Worm (Caenorhabditis elegans) whole organism, L1 larva: Measurements from ENCODE around the gene let-711.

Experiments
- C04F5.9 ChIP-seq: sonication (generic microtip); optimal IDR thresholded peaks from 2 replicates; lab custom pipeline; 2016; ENCODE audit warnings: missing genetic modification characterization, missing compliant biosample characterization
- C16A3.4 ChIP-seq: fragments of 150-350 bp; optimal IDR thresholded peaks from 2 replicates; lab custom pipeline; 2014; ENCODE audit warnings: missing biosample characterization, missing genetic modification characterization
- C34B4.2 ChIP-seq: sonication (generic microtip); optimal IDR thresholded peaks from 2 replicates; lab custom pipeline; 2017; ENCODE audit warnings: mild to moderate bottlenecking, missing genetic modification characterization, missing compliant biosample characterization
- F16B12.6 ChIP-seq: fragments of 150-350 bp; optimal IDR thresholded peaks from 2 replicates; lab custom pipeline; 2014; ENCODE audit warnings: missing biosample characterization, missing genetic modification characterization
- alr-1 ChIP-seq: fragments of 200-800 bp; sonication (Bioruptor generic); optimal IDR thresholded peaks from 2 replicates; lab custom pipeline; 2018; ENCODE audit warnings: borderline replicate concordance, mild to moderate bottlenecking, missing genetic modification characterization, missing compliant biosample characterization
- aly-2 ChIP-seq: fragments of 150-350 bp; optimal IDR thresholded peaks from 2 replicates; lab custom pipeline; 2014; ENCODE audit warnings: missing biosample characterization, missing genetic modification characterization
- blmp-1 ChIP-seq: fragments of 150-350 bp; optimal IDR thresholded peaks from 2 replicates; lab custom pipeline; 2014; ENCODE audit warnings: missing biosample characterization, missing genetic modification characterization
- ceh-82 ChIP-seq, 3 experiments: fragments of 150-350 bp in 1 of 3; sonication (generic microtip) in 2 of 3; optimal IDR thresholded peaks; 2 replicates each; lab custom pipeline; 2014 to 2017; ENCODE audit warnings: missing biosample characterization in 3 of 3, missing genetic modification characterization in 3 of 3
- ceh-90 ChIP-seq: sonication (generic microtip); optimal IDR thresholded peaks from 2 replicates; lab custom pipeline; 2016; ENCODE audit warnings: missing genetic modification characterization, missing compliant biosample characterization
- efl-1 ChIP-seq, 4 experiments: fragments of 150-350 bp; optimal IDR thresholded peaks in 3 of 4; peaks in 1 of 4; 1 replicate in 1 of 4; 2 replicates in 3 of 4; lab custom pipeline; 2014; ENCODE audit warnings: missing biosample characterization in 2 of 4, missing genetic modification characterization in 2 of 4, missing genetic modification reagents in 2 of 4
- egl-13 ChIP-seq: sonication (generic microtip); optimal IDR thresholded peaks from 2 replicates; lab custom pipeline; 2016; ENCODE audit warnings: missing genotype, missing genetic modification reagents, missing genetic modification characterization, missing compliant biosample characterization
- egl-27 ChIP-seq, 2 experiments: fragments of 150-350 bp in 1 of 2; sonication (generic microtip); optimal IDR thresholded peaks; 3 replicates each; lab custom pipeline; 2017 to 2018; ENCODE audit warnings: missing biosample characterization in 2 of 2, missing genetic modification characterization in 2 of 2, missing genetic modification reagents in 2 of 2
- elt-2 ChIP-seq: sonication (generic microtip); optimal IDR thresholded peaks from 2 replicates; lab custom pipeline; 2016; ENCODE audit warnings: missing genetic modification characterization, mild to moderate bottlenecking, inconsistent platforms, missing compliant biosample characterization, missing genetic modification reagents
- elt-3 ChIP-seq, 6 experiments: fragments of 150-350 bp in 1 of 6; sonication (generic microtip); optimal IDR thresholded peaks; 2 replicates each; lab custom pipeline; 2017 to 2018; ENCODE audit warnings: missing biosample characterization in 6 of 6, missing genetic modification characterization in 6 of 6, inconsistent platforms in 1 of 6
- fkh-10 ChIP-seq: sonication (generic microtip); optimal IDR thresholded peaks from 2 replicates; lab custom pipeline; 2017; ENCODE audit warnings: missing biosample characterization, missing genetic modification reagents, missing genetic modification characterization
- fkh-8 ChIP-seq: sonication (generic microtip); optimal IDR thresholded peaks from 2 replicates; lab custom pipeline; 2016; ENCODE audit warnings: mild to moderate bottlenecking, missing genetic modification characterization, missing compliant biosample characterization
- fos-1 ChIP-seq: fragments of 150-350 bp; optimal IDR thresholded peaks from 2 replicates; lab custom pipeline; 2014; ENCODE audit warnings: missing biosample characterization, missing genetic modification characterization
- grh-1 ChIP-seq: fragments of 200-800 bp; sonication (Bioruptor generic); IDR thresholded peaks from 2 replicates; pipeline ENCODE4 v1.3.6; 2022; ENCODE audit warnings: missing genetic modification reagents, missing genetic modification characterization, missing compliant biosample characterization
- hlh-4 ChIP-seq: sonication (generic microtip); optimal IDR thresholded peaks from 2 replicates; lab custom pipeline; 2016; ENCODE audit warnings: mild to moderate bottlenecking, missing genetic modification characterization, missing compliant biosample characterization
- isw-1 ChIP-seq: fragments of 200-800 bp; sonication (Bioruptor generic); IDR thresholded peaks from 2 replicates; pipeline ENCODE4 v1.3.6; 2022; ENCODE audit warnings: missing genetic modification characterization, missing compliant biosample characterization
- jun-1 ChIP-seq: fragments of 150-350 bp; optimal IDR thresholded peaks from 2 replicates; lab custom pipeline; 2014; ENCODE audit warnings: missing biosample characterization, missing genetic modification reagents, missing genetic modification characterization
- lin-13 ChIP-seq: fragments of 150-350 bp; optimal IDR thresholded peaks from 2 replicates; lab custom pipeline; 2014; ENCODE audit warnings: missing biosample characterization, missing genetic modification reagents, missing genetic modification characterization
- lin-15B ChIP-seq: fragments of 150-350 bp; sonication (generic microtip); optimal IDR thresholded peaks from 3 replicates; lab custom pipeline; 2014; ENCODE audit warnings: missing biosample characterization, missing genetic modification characterization
- lin-35 ChIP-seq, 2 experiments: fragments of 150-350 bp; optimal IDR thresholded peaks; 2 replicates each; lab custom pipeline; 2014; ENCODE audit warnings: missing biosample characterization in 2 of 2, missing genetic modification characterization in 2 of 2, missing genetic modification reagents in 2 of 2
- lir-3 ChIP-seq: sonication (generic microtip); optimal IDR thresholded peaks from 2 replicates; lab custom pipeline; 2016; ENCODE audit warnings: mild to moderate bottlenecking, missing genetic modification characterization, moderate library complexity, missing compliant biosample characterization; ENCODE audit not compliant: poor library complexity
- mab-9 ChIP-seq: fragments of 200-800 bp; sonication (Bioruptor generic); IDR thresholded peaks from 2 replicates; pipeline ENCODE4 v1.3.6; 2022; ENCODE audit warnings: missing genetic modification reagents, missing genetic modification characterization, missing compliant biosample characterization
- mef-2 ChIP-seq: fragments of 150-350 bp; optimal IDR thresholded peaks from 2 replicates; lab custom pipeline; 2014; ENCODE audit warnings: missing biosample characterization, missing genetic modification characterization
- nhr-11 ChIP-seq: fragments of 150-350 bp; optimal IDR thresholded peaks from 2 replicates; lab custom pipeline; 2014; ENCODE audit warnings: missing biosample characterization, missing genetic modification characterization
- nhr-12 ChIP-seq: sonication (generic microtip); optimal IDR thresholded peaks from 2 replicates; lab custom pipeline; 2017; ENCODE audit warnings: missing biosample characterization, missing genetic modification characterization
- nhr-19 ChIP-seq: fragments of 200-800 bp; sonication (Bioruptor generic); conservative IDR thresholded peaks from 2 replicates; pipeline ENCODE4 v1.3.6; 2022; ENCODE audit warnings: missing genetic modification characterization, missing compliant biosample characterization
- nhr-237 ChIP-seq: fragments of 150-350 bp; optimal IDR thresholded peaks from 2 replicates; lab custom pipeline; 2014; ENCODE audit warnings: missing biosample characterization, missing genetic modification characterization
- nhr-28 ChIP-seq: fragments of 150-350 bp; optimal IDR thresholded peaks from 2 replicates; lab custom pipeline; 2014; ENCODE audit warnings: missing biosample characterization, missing genetic modification characterization
- nhr-47 ChIP-seq: sonication (generic microtip); optimal IDR thresholded peaks from 2 replicates; lab custom pipeline; 2016; ENCODE audit warnings: mild to moderate bottlenecking, missing genetic modification characterization, moderate library complexity, missing compliant biosample characterization
- nhr-71 ChIP-seq: sonication (generic microtip); optimal IDR thresholded peaks from 2 replicates; lab custom pipeline; 2016; ENCODE audit warnings: mild to moderate bottlenecking, missing genetic modification characterization, moderate library complexity, missing compliant biosample characterization
- nhr-84 ChIP-seq: sonication (generic microtip); optimal IDR thresholded peaks from 2 replicates; lab custom pipeline; 2017; ENCODE audit warnings: missing biosample characterization, missing genetic modification characterization
- nhr-85 ChIP-seq: sonication (generic microtip); peaks from one replicate; lab custom pipeline; 2016; ENCODE audit warnings: missing genetic modification characterization, inconsistent platforms, missing compliant biosample characterization
- pag-3 ChIP-seq: sonication (generic microtip); optimal IDR thresholded peaks from 2 replicates; lab custom pipeline; 2017; ENCODE audit warnings: missing genetic modification characterization, mild to moderate bottlenecking, missing compliant biosample characterization, antibody characterized with exemption, borderline replicate concordance; ENCODE audit not compliant: insufficient read depth
- pax-3 ChIP-seq: fragments of 200-800 bp; sonication (Bioruptor generic); optimal IDR thresholded peaks from 2 replicates; lab custom pipeline; 2018; ENCODE audit warnings: mild to moderate bottlenecking, missing genetic modification characterization, moderate library complexity, missing compliant biosample characterization
- pqm-1 ChIP-seq: sonication (generic microtip); optimal IDR thresholded peaks from 3 replicates; lab custom pipeline; 2017; ENCODE audit warnings: missing biosample characterization, missing genetic modification characterization
- rnt-1 ChIP-seq: sonication (generic microtip); optimal IDR thresholded peaks from 2 replicates; lab custom pipeline; 2016; ENCODE audit warnings: mild to moderate bottlenecking, missing genetic modification characterization, moderate library complexity, missing compliant biosample characterization
- skn-1 ChIP-seq: fragments of 150-350 bp; optimal IDR thresholded peaks from 2 replicates; lab custom pipeline; 2014; ENCODE audit warnings: missing biosample characterization, missing genetic modification characterization
- snu-23 ChIP-seq: sonication (generic microtip); optimal IDR thresholded peaks from 2 replicates; lab custom pipeline; 2016; ENCODE audit warnings: missing genetic modification characterization, missing compliant biosample characterization
- sox-4 ChIP-seq: sonication (generic microtip); optimal IDR thresholded peaks from 2 replicates; lab custom pipeline; 2016; ENCODE audit warnings: missing genetic modification characterization, missing compliant biosample characterization
- sptf-1 ChIP-seq: fragments of 150-350 bp; optimal IDR thresholded peaks from 2 replicates; lab custom pipeline; 2014; ENCODE audit warnings: missing biosample characterization, missing genetic modification characterization
- sup-37 ChIP-seq: fragments of 200-800 bp; sonication (Bioruptor generic); optimal IDR thresholded peaks from 2 replicates; lab custom pipeline; 2018; ENCODE audit warnings: mild to moderate bottlenecking, missing genetic modification characterization, missing compliant biosample characterization
- swsn-7 ChIP-seq: sonication (generic microtip); optimal IDR thresholded peaks from 2 replicates; lab custom pipeline; 2016; ENCODE audit warnings: missing genetic modification characterization, missing compliant biosample characterization
- tbx-2 ChIP-seq: sonication (generic microtip); optimal IDR thresholded peaks from 2 replicates; lab custom pipeline; 2016; ENCODE audit warnings: missing genetic modification characterization, missing compliant biosample characterization
- tlp-1 ChIP-seq: fragments of 150-350 bp; optimal IDR thresholded peaks from 2 replicates; lab custom pipeline; 2014; ENCODE audit warnings: missing biosample characterization, missing genetic modification characterization
- unc-30 ChIP-seq: sonication (generic microtip); optimal IDR thresholded peaks from 2 replicates; lab custom pipeline; 2017; ENCODE audit warnings: missing biosample characterization, missing genetic modification characterization
- unc-62 ChIP-seq: fragments of 150-350 bp; optimal IDR thresholded peaks from 2 replicates; lab custom pipeline; 2014; ENCODE audit warnings: missing biosample characterization, missing genetic modification reagents, missing genetic modification characterization
- unc-86 ChIP-seq: sonication (generic microtip); optimal IDR thresholded peaks from 2 replicates; lab custom pipeline; 2016; ENCODE audit warnings: missing genetic modification characterization, missing compliant biosample characterization
- vab-15 ChIP-seq: sonication (generic microtip); optimal IDR thresholded peaks from 2 replicates; lab custom pipeline; 2017; ENCODE audit warnings: missing genotype, mild to moderate bottlenecking, missing genetic modification characterization, missing compliant biosample characterization
- zip-4 ChIP-seq: fragments of 200-800 bp; sonication (Bioruptor generic); optimal IDR thresholded peaks from 2 replicates; lab custom pipeline; 2018; ENCODE audit warnings: mild to moderate bottlenecking, missing genetic modification characterization, moderate library complexity, missing compliant biosample characterization

let-711 gene

DNA sequence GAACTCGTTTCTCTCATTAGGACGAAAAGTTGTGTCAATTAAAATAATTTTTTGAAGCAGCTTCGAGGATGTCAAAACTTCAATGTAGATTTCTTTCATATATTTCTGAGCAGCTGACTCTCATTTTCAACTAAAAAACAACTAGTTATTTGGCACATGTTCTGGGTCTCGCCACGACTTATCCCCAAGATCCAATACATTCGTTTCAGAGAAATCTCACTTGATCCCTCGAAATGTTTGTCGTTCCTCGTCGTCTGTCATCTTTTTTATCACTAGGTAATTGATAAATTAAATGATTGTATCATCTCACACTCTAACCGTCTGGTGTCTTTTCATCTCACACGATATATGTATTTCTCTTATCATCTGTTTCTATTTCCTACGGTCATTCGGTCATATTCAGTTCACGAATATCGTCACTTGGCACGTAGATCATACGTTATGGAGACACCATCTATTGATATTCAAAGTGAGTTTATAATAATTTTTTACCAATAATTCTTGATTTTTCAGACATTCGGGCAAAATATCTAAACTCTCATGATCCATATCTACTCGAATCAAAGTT lies 15.5 kb downstream of the let-711 start, which contains the start of the genes rpn-6.1 and F57B9.1 (continued):
- TF ChIP-seq nhr-19: no peak
- TF ChIP-seq mef-2 (tag; lab: Kevin White, UChicago): no peak
- TF ChIP-seq pag-3 (tag; lab: Kevin White, UChicago): peak; percentile 63
- TF ChIP-seq C16A3.4 (tag; lab: Kevin White, UChicago): no peak
- no peak for TF ChIP-seq nhr-12 (tag; lab: Kevin White, UChicago)
- TF ChIP-seq elt-2 (tag; lab: Kevin White, UChicago): no peak
- no peak for TF ChIP-seq isw-1 (GFP tag; lab: Robert Waterston, UW)
- peak; percentile 12 for TF ChIP-seq nhr-71 (tag; lab: Kevin White, UChicago)
- TF ChIP-seq sox-4 (tag; lab: Kevin White, UChicago): no peak
- TF ChIP-seq hlh-4 (tag; lab: Kevin White, UChicago): no peak
- TF ChIP-seq lin-35 (GFP tag; optimal IDR thresholded peaks at IDR 0.05; lab: Kevin White, UChicago): peak in 1 of 2 experiments; percentile 53
- TF ChIP-seq pqm-1 (tag; lab: Kevin White, UChicago): no peak
- no peak for TF ChIP-seq egl-27 (tag; optimal IDR thresholded peaks at IDR 0.05; lab: Kevin White, UChicago)
- no peak for TF ChIP-seq ceh-90 (tag; lab: Kevin White, UChicago)
- TF ChIP-seq elt-3 (tag; optimal IDR thresholded peaks at IDR 0.05; lab: Kevin White, UChicago): peak in 2 of 6 experiments; percentile 66 to 73
- TF ChIP-seq lin-13: no peak
- TF ChIP-seq rnt-1 (tag; lab: Kevin White, UChicago): no peak
- no peak for TF ChIP-seq nhr-47 (tag; lab: Kevin White, UChicago)
- TF ChIP-seq ceh-82 (tag; optimal IDR thresholded peaks at IDR 0.05; lab: Kevin White, UChicago): no peak
- TF ChIP-seq zip-4 (GFP tag; lab: Kevin White, UChicago): no peak
- TF ChIP-seq nhr-28 (tag; lab: Kevin White, UChicago): no peak
- no peak for TF ChIP-seq alr-1 (tag; lab: Kevin White, UChicago)
- TF ChIP-seq jun-1 (tag; lab: Kevin White, UChicago): no peak
- no peak for TF ChIP-seq C04F5.9 (tag; lab: Kevin White, UChicago)
- TF ChIP-seq mab-9 (GFP tag; lab: Robert Waterston, UW): no peak
- no peak for TF ChIP-seq sptf-1 (tag; lab: Kevin White, UChicago)
- TF ChIP-seq fkh-10 (GFP tag; lab: Kevin White, UChicago): no peak
- no peak for TF ChIP-seq F16B12.6
- no peak for TF ChIP-seq skn-1 (tag; lab: Kevin White, UChicago)
- no peak for TF ChIP-seq tbx-2 (tag; lab: Kevin White, UChicago)
- TF ChIP-seq unc-86 (tag; lab: Kevin White, UChicago): no peak
- TF ChIP-seq fkh-8 (tag; lab: Kevin White, UChicago): no peak
- TF ChIP-seq unc-62: no peak
- TF ChIP-seq swsn-7 (tag; lab: Kevin White, UChicago): no peak
- no peak for TF ChIP-seq nhr-11 (tag; lab: Kevin White, UChicago)
- peak in 1 of 2 experiments; percentile 4 for TF ChIP-seq efl-1 (optimal IDR thresholded peaks at IDR 0.05; lab: Kevin White, UChicago)
- TF ChIP-seq efl-1 (GFP tag; optimal IDR thresholded peaks at IDR 0.05 in 1 of 2; lab: Kevin White, UChicago): peak in 1 of 2 experiments; percentile 68
- no peak for TF ChIP-seq sup-37 (GFP tag; lab: Kevin White, UChicago)
- TF ChIP-seq lin-15B: no peak
- no peak for TF ChIP-seq pax-3 (tag; lab: Kevin White, UChicago)
- no peak for TF ChIP-seq C34B4.2 (tag; lab: Kevin White, UChicago)
- no peak for TF ChIP-seq nhr-237
- TF ChIP-seq tlp-1 (tag; lab: Kevin White, UChicago): no peak
- TF ChIP-seq aly-2 (tag; lab: Kevin White, UChicago): no peak
- TF ChIP-seq egl-13 (tag; lab: Kevin White, UChicago): no peak
- TF ChIP-seq blmp-1 (tag; lab: Kevin White, UChicago): peak; percentile 38
- TF ChIP-seq snu-23: peak; percentile 36
- no peak for TF ChIP-seq lir-3
- TF ChIP-seq grh-1: no peak
- TF ChIP-seq fos-1: no peak
- no peak for TF ChIP-seq vab-15 (tag; lab: Kevin White, UChicago)
- TF ChIP-seq nhr-84 (tag; lab: Kevin White, UChicago): no peak
- TF ChIP-seq unc-30 (tag; lab: Kevin White, UChicago): no peak
- TF ChIP-seq nhr-85 (tag; lab: Kevin White, UChicago): peak; percentile 49
